Worm (Caenorhabditis elegans): ENCODE measurements around the gene ltah-1.1.

- TF ChIP-seq flt-1 (GFP tag; IDR thresholded peaks at IDR 0.05) (no peak), ztf-29 (GFP tag; IDR thresholded peaks at IDR 0.05) (no peak), T22C8.4 (GFP tag; IDR thresholded peaks at IDR 0.05) (no peak), cog-1 (tag; optimal IDR thresholded peaks at IDR 0.05) (no peak), ztf-23 (GFP tag; IDR thresholded peaks at IDR 0.05) (no peak), ref-1 (GFP tag; conservative IDR thresholded peaks at IDR 0.05) (no peak), med-1 (GFP tag; optimal IDR thresholded peaks at IDR 0.05; ENCODE audit: insufficient read depth) (no peak), tab-1 (GFP tag; IDR thresholded peaks at IDR 0.05) (no peak)
Measured at ce11 chrIV:12259161-12259870, 20.1 kb upstream of the ltah-1.1 start, which contains the start of gene Y39C12A.9.
